Fruit fly (Drosophila melanogaster): ENCODE data around the gene CG5577.

The CG5577 gene

DNA sequence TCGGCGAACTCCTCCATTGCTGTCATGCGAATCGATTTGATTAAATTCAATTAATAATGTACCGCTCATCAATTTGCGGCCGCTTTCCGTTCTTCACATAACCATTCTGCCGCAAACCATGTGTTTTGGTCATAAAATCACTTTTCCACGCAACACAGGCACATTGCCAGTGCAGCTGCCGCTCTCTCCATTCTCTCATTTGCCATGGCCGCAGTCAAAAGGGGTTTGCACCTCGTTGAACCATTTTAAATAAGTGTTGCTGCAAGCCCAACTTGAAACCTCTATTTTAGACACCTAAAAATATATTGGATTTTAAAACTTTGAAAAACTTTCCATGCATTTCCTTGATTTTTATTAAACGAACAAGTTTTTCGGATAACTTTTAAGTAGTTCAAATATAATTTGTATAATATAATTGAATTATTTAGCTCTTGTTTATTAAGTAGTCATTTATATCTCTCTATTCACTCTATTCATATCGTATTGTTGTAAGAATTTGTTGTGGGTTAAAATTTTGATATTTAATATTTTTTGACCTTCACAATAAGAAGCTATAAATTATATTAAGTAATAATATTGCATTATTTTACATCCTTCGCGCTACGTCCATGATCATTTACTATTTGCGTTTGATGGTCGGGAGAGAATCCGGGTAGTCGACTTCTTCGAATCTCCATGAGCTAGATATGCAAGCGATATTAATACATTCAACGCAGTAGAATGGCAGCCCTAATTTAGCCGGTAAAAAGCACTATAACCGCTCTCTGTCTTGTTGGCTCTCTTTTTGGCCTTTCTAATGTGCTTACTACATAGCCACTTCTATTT lies 15.6 kb upstream of the CG5577 start, which contains the start of gene CG5535 (continued):
- peak; percentile 73 for TF ChIP-seq Nf-YB (GFP tag; optimal IDR thresholded peaks at IDR 0.05)
- peak; percentile 88 for TF ChIP-seq Rfx (GFP tag; IDR thresholded peaks at IDR 0.05)
- TF ChIP-seq CG1529 (GFP tag; optimal IDR thresholded peaks at IDR 0.05), result peak; percentile 68
- TF ChIP-seq dpn (GFP tag; optimal IDR thresholded peaks at IDR 0.05), result peak; percentile 20 to 75
- TF ChIP-seq Ssrp (tag; optimal IDR thresholded peaks at IDR 0.05), result peak; percentile 87
- TF ChIP-seq Hr78 (GFP tag; optimal IDR thresholded peaks at IDR 0.05), result peak in 1 of 2 experiments; percentile 77
- TF ChIP-seq TFAM (GFP tag; optimal IDR thresholded peaks at IDR 0.05), result no peak
- peak; percentile 59 for TF ChIP-seq CG10431 (GFP tag; optimal IDR thresholded peaks at IDR 0.05)
- peak; percentile 48 for TF ChIP-seq CG2875 (GFP tag; optimal IDR thresholded peaks at IDR 0.05)
- peak; percentile 17 for TF ChIP-seq Dip3 (GFP tag; optimal IDR thresholded peaks at IDR 0.05)
- peak; percentile 26 for TF ChIP-seq CG4707 (GFP tag; optimal IDR thresholded peaks at IDR 0.05)
- peak; percentile 50 for TF ChIP-seq CG7987 (GFP tag; optimal IDR thresholded peaks at IDR 0.05)
- peak; percentile 7 for TF ChIP-seq gsb (GFP tag; IDR thresholded peaks at IDR 0.05)
- peak; percentile 43 for TF ChIP-seq scrt (GFP tag; optimal IDR thresholded peaks at IDR 0.05)
- peak; percentile 59 for TF ChIP-seq zen (tag; optimal IDR thresholded peaks at IDR 0.05)
- peak; percentile 38 for TF ChIP-seq rib (GFP tag; IDR thresholded peaks at IDR 0.05)

DNA sequence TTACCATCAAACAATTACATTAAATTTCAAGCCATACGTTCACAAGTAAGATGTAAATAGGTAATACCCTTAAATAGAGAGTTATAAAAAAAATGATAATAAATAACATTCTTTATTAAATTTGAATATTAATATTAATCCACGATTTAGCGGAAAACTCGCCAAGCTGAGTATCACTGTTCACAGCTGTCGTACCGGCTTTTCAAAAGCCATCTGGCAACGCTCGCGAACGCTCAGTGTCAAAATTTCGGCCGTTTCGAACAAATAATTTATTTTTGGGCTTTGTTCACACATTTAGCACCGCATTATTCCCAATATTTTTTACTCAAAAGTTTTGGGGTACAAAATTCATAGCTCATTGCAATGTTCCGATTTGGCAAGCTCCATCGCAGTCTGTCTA lies 8.3 kb upstream of the CG5577 start, which contains the start of gene TrpRS-m:
TSS of gene TrpRS-m (plus strand) at position 211 of the 400 bp plus-strand sequence.
- TF ChIP-seq CG8388 (GFP tag; optimal IDR thresholded peaks at IDR 0.05) (no peak), eve (GFP tag; optimal IDR thresholded peaks at IDR 0.05) (no peak), Side (GFP tag; optimal IDR thresholded peaks at IDR 0.05) (no peak), sens-2 (GFP tag; IDR thresholded peaks at IDR 0.05) (no peak), CG31388 (GFP tag; optimal IDR thresholded peaks at IDR 0.05) (no peak), MBD-R2 (GFP tag; IDR thresholded peaks at IDR 0.05) (peak; percentile 90), Chrac-16 (GFP tag; optimal IDR thresholded peaks at IDR 0.05) (no peak), cwo (GFP tag; optimal IDR thresholded peaks at IDR 0.05) (no peak), Hey (tag; optimal IDR thresholded peaks at IDR 0.05) (no peak), CG15514 (GFP tag; optimal IDR thresholded peaks at IDR 0.05) (peak; percentile 33), Xrp1 (GFP tag; IDR thresholded peaks at IDR 0.05) (peak; percentile 21; the same call in 1 of the 2 replicates), MTF-1 (GFP tag; optimal IDR thresholded peaks at IDR 0.05; ENCODE audit: borderline replicate concordance) (no peak), nmo (GFP tag; optimal IDR thresholded peaks at IDR 0.05) (peak; percentile 4), CG2712 (tag; optimal IDR thresholded peaks at IDR 0.05) (peak; percentile 28), Myb (GFP tag; optimal IDR thresholded peaks at IDR 0.05) (peak; percentile 30), croc (GFP tag; conservative IDR thresholded peaks at IDR 0.05) (no peak), CG16863 (GFP tag; optimal IDR thresholded peaks at IDR 0.05) (no peak), CG43689 (GFP tag; IDR thresholded peaks at IDR 0.05) (no peak), Hand (GFP tag; optimal IDR thresholded peaks at IDR 0.05) (no peak), CG7786 (GFP tag; optimal IDR thresholded peaks at IDR 0.05) (no peak), yki (optimal IDR thresholded peaks at IDR 0.05) (no peak), gem (tag; optimal IDR thresholded peaks at IDR 0.05) (no peak), CG12391 (tag; optimal IDR thresholded peaks at IDR 0.05) (peak; percentile 23), BEAF-32 (GFP tag; optimal IDR thresholded peaks at IDR 0.05) (peak; percentile 3), gce (GFP tag; IDR thresholded peaks at IDR 0.05) (no peak), CG3847 (GFP tag; IDR thresholded peaks at IDR 0.05) (0 out of 2 replicates have a peak, but pooled peaks have one; percentile 13), ara (GFP tag; IDR thresholded peaks at IDR 0.05) (no peak), CG17829 (tag; optimal IDR thresholded peaks at IDR 0.05) (peak; percentile 16), HmgZ (tag; optimal IDR thresholded peaks at IDR 0.05) (peak; percentile 1), zfh1 (GFP tag; IDR thresholded peaks at IDR 0.05) (no peak), YL-1 (GFP tag; optimal IDR thresholded peaks at IDR 0.05) (peak; percentile 60), CG34422 (GFP tag; IDR thresholded peaks at IDR 0.05) (peak; percentile 77; the same call in 1 of the 3 replicates), E2f2 (GFP tag; IDR thresholded peaks at IDR 0.05) (peak; percentile 25; the same call in 1 of the 2 replicates)

All from whole organism, embryonic.